Fruit fly (Drosophila melanogaster): ENCODE results near the gene CG15571.
A peak's percentile ranks its signal among the peaks of the same experiment; 100 is the strongest.

The CG15571 gene

dm6 chrX:4217294-4217693 lies at the start of gene CG15571:
CG15571 (minus strand) TSS chrX:4217394.
- no peak for TF ChIP-seq Snoo (tag; optimal IDR thresholded peaks at IDR 0.05)
- no peak for TF ChIP-seq CG12605 (GFP tag; IDR thresholded peaks at IDR 0.05)
- no peak for TF ChIP-seq gl (tag; optimal IDR thresholded peaks at IDR 0.05)
- TF ChIP-seq fd96Ca (GFP tag; IDR thresholded peaks at IDR 0.05) = no peak
- TF ChIP-seq Pif1B (GFP tag; optimal IDR thresholded peaks at IDR 0.05) = no peak
- TF ChIP-seq CG14655 (GFP tag; optimal IDR thresholded peaks at IDR 0.05) = no peak

- TF ChIP-seq CG13204 (GFP tag; optimal IDR thresholded peaks at IDR 0.05) (no peak), CG9948 (tag; optimal IDR thresholded peaks at IDR 0.05) (no peak), EcR (GFP tag; optimal IDR thresholded peaks at IDR 0.05) (no peak), D1 (tag; optimal IDR thresholded peaks at IDR 0.05) (no peak), Snoo (tag; optimal IDR thresholded peaks at IDR 0.05) (no peak), Pif1A (GFP tag; optimal IDR thresholded peaks at IDR 0.05) (no peak), Ets98B (GFP tag; IDR thresholded peaks at IDR 0.05) (no peak), Pif1B (GFP tag; optimal IDR thresholded peaks at IDR 0.05) (no peak), fd96Ca (GFP tag; IDR thresholded peaks at IDR 0.05) (no peak), CG12605 (GFP tag; IDR thresholded peaks at IDR 0.05) (no peak), CG8301 (tag; optimal IDR thresholded peaks at IDR 0.05) (no peak), CG4496 (GFP tag; IDR thresholded peaks at IDR 0.05) (no peak), CG14655 (GFP tag; optimal IDR thresholded peaks at IDR 0.05) (no peak), CG32121 (GFP tag; IDR thresholded peaks at IDR 0.05) (no peak)
These were observed 48.6 kb upstream of the CG15571 start, which contains the start of gene CG12691 for dm6 chrX:4265797-4266196. CG12691 (plus strand) TSS chrX:4266097.

- TF ChIP-seq rn (GFP tag; IDR thresholded peaks at IDR 0.05) (no peak), CG8301 (tag; optimal IDR thresholded peaks at IDR 0.05) (no peak), fd96Ca (GFP tag; IDR thresholded peaks at IDR 0.05) (no peak)
These were observed 48.1 kb upstream of the CG15571 start for dm6 chrX:4265327-4265726.

DNA sequence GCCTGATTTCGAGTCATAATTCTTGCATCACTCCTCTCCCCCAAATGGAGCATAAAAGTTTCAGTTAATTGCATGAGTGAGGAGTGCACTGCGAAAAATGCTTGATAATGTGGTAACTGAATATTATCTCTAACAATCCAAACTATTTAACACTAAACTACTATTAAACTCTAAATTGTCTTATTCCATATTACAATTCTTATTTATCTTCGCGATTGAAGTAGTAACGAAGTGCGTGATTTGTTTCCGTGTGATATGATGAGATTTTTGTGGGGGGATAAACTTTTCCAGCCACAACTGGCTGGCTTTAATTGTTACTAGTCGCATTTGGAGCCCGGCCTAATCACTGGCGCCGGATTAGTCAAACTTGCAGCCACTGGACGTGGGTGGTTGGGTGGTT lies 47.1 kb upstream of the CG15571 start:
- TF ChIP-seq D1 (tag; optimal IDR thresholded peaks at IDR 0.05) (no peak), CG14655 (GFP tag; optimal IDR thresholded peaks at IDR 0.05) (peak; percentile 53), CG17806 (tag; optimal IDR thresholded peaks at IDR 0.05) (peak; percentile 15), CG13204 (GFP tag; optimal IDR thresholded peaks at IDR 0.05) (no peak), CG10348 (GFP tag; IDR thresholded peaks at IDR 0.05) (no peak), CG8301 (tag; optimal IDR thresholded peaks at IDR 0.05) (peak; percentile 47), CG4496 (GFP tag; IDR thresholded peaks at IDR 0.05) (peak; percentile 52; the same call in 2 of the 3 replicates), Ets98B (GFP tag; IDR thresholded peaks at IDR 0.05) (peak; percentile 66), CG34367 (tag; optimal IDR thresholded peaks at IDR 0.05) (no peak), Snoo (tag; optimal IDR thresholded peaks at IDR 0.05) (no peak), CG9948 (tag; optimal IDR thresholded peaks at IDR 0.05) (peak; percentile 13), gl (tag; optimal IDR thresholded peaks at IDR 0.05) (no peak), EcR (GFP tag; optimal IDR thresholded peaks at IDR 0.05) (no peak), CG8159 (tag; optimal IDR thresholded peaks at IDR 0.05) (peak; percentile 32), Pif1A (GFP tag; optimal IDR thresholded peaks at IDR 0.05) (peak; percentile 19), rn (GFP tag; IDR thresholded peaks at IDR 0.05) (0 out of 2 replicates have a peak, but pooled peaks have one; percentile 7), fd96Ca (GFP tag; IDR thresholded peaks at IDR 0.05) (peak; percentile 61; the same call in 2 of the 3 replicates), CG32121 (GFP tag; IDR thresholded peaks at IDR 0.05) (peak; percentile 64), CG15710 (tag; optimal IDR thresholded peaks at IDR 0.05) (peak; percentile 4), CG12605 (GFP tag; IDR thresholded peaks at IDR 0.05) (0 out of 2 replicates have a peak, but pooled peaks have one; percentile 10), Pif1B (GFP tag; optimal IDR thresholded peaks at IDR 0.05) (no peak)

DNA sequence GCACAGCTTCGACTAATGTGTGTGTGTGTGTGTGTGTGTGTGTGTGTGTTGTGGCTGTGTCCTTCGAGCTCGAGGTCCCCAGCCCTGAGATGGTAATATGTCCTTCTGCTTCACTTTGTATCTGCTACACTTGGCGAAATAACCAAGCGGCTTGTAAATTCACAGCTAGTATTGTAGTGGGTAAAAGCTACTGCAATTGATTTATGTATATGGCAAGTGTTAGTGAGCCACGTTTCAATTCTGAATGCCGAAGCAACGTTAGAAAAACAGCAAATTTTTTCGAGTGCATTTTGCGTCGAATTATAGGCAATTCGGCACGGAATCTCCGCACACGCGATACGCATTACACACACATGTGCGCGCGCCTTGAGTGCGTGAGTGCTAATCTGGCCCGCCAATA lies 45.5 kb upstream of the CG15571 start:
- TF ChIP-seq CG32121 (GFP tag; IDR thresholded peaks at IDR 0.05) = no peak
- TF ChIP-seq CG14655 (GFP tag; optimal IDR thresholded peaks at IDR 0.05) = peak; percentile 46
- TF ChIP-seq CG34367 (tag; optimal IDR thresholded peaks at IDR 0.05) = peak; percentile 14
- peak; percentile 32 for TF ChIP-seq CG17806 (tag; optimal IDR thresholded peaks at IDR 0.05)
- no peak for TF ChIP-seq EcR (GFP tag; optimal IDR thresholded peaks at IDR 0.05)
- peak; percentile 27 for TF ChIP-seq Pif1A (GFP tag; optimal IDR thresholded peaks at IDR 0.05)
- no peak for TF ChIP-seq CG13204 (GFP tag; optimal IDR thresholded peaks at IDR 0.05)
- TF ChIP-seq CG12605 (GFP tag; IDR thresholded peaks at IDR 0.05) = no peak
- TF ChIP-seq D1 (tag; optimal IDR thresholded peaks at IDR 0.05) = no peak
- peak; percentile 40 for TF ChIP-seq CG9948 (tag; optimal IDR thresholded peaks at IDR 0.05)
- TF ChIP-seq CG8301 (tag; optimal IDR thresholded peaks at IDR 0.05) = peak; percentile 22
- no peak for TF ChIP-seq Snoo (tag; optimal IDR thresholded peaks at IDR 0.05)
- TF ChIP-seq CG10348 (GFP tag; IDR thresholded peaks at IDR 0.05) = no peak
- peak; percentile 46 for TF ChIP-seq CG8159 (tag; optimal IDR thresholded peaks at IDR 0.05)
- TF ChIP-seq rn (GFP tag; IDR thresholded peaks at IDR 0.05) = no peak
- 0 out of 3 replicates have a peak, but pooled peaks have one; percentile 37 for TF ChIP-seq CG4496 (GFP tag; IDR thresholded peaks at IDR 0.05)
- peak; percentile 26; the same call in 1 of the 2 replicates for TF ChIP-seq Ets98B (GFP tag; IDR thresholded peaks at IDR 0.05)
- peak; percentile 46; the same call in 1 of the 3 replicates for TF ChIP-seq fd96Ca (GFP tag; IDR thresholded peaks at IDR 0.05)
- TF ChIP-seq CG15710 (tag; optimal IDR thresholded peaks at IDR 0.05) = peak; percentile 43
- TF ChIP-seq Pif1B (GFP tag; optimal IDR thresholded peaks at IDR 0.05) = no peak
- no peak for TF ChIP-seq gl (tag; optimal IDR thresholded peaks at IDR 0.05)

DNA sequence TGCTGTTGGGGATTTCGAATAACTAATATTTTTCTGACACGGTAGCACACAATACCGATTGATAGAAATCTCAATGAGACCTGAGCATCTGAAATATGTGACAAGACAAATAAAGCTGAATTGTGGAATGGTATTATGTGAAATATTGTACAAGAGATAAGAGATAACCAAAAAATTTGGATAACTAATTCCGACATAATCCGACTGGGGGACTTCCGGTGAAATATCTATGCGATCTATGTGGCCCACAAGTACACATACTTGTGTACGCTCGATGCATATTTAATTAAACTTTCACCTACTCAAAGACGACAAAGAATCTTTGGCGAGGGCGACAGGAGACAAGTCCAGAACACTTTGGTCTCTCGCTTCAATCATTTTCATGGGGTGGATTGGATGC lies 35.5 kb upstream of the CG15571 start, which contains the start of gene CG15576:
Gene CG15576 (minus strand): TSS at position 101 of the 400 bp plus-strand sequence.
- TF ChIP-seq Pif1A (GFP tag; optimal IDR thresholded peaks at IDR 0.05) = no peak
- no peak for TF ChIP-seq CG9948 (tag; optimal IDR thresholded peaks at IDR 0.05)
- TF ChIP-seq rn (GFP tag; IDR thresholded peaks at IDR 0.05) = no peak
- no peak for TF ChIP-seq Snoo (tag; optimal IDR thresholded peaks at IDR 0.05)
- TF ChIP-seq gl (tag; optimal IDR thresholded peaks at IDR 0.05) = no peak
- no peak for TF ChIP-seq EcR (GFP tag; optimal IDR thresholded peaks at IDR 0.05)
- TF ChIP-seq CG8301 (tag; optimal IDR thresholded peaks at IDR 0.05) = no peak
